Worm (Caenorhabditis elegans) whole organism, late embryonic: ENCODE measurements around the gene bmk-1.

Experiments
- dve-1 ChIP-seq: sonication (generic microtip); optimal IDR thresholded peaks from 2 replicates; lab custom pipeline; 2017; ENCODE audit warnings: antibody characterized with exemption, mild to moderate bottlenecking, missing genetic modification characterization, missing compliant biosample characterization
- zip-5 ChIP-seq: sonication (generic microtip); optimal IDR thresholded peaks from 2 replicates; lab custom pipeline; 2016; ENCODE audit warnings: missing genetic modification characterization, missing compliant biosample characterization

ce11 chrV:14460122-14460521 is 3.3 kb upstream of the bmk-1 start:
- TF ChIP-seq dve-1 (tag; lab: Kevin White, UChicago): no peak
- no peak for TF ChIP-seq zip-5 (tag; lab: Kevin White, UChicago)
